Worm (Caenorhabditis elegans) whole organism, early embryonic: ENCODE measurements around the gene trf-1.

Experiments used
- B0310.2 ChIP-seq: sonication (generic microtip); optimal IDR thresholded peaks from 2 replicates; lab custom pipeline; 2016; ENCODE audit warnings: mild to moderate bottlenecking, missing genetic modification characterization, missing compliant biosample characterization
- F13C5.2 ChIP-seq: sonication (generic microtip); optimal IDR thresholded peaks from 2 replicates; lab custom pipeline; 2017; ENCODE audit warnings: mild to moderate bottlenecking, missing genetic modification characterization, inconsistent platforms, missing compliant biosample characterization
- aly-1 ChIP-seq: sonication (generic microtip); optimal IDR thresholded peaks from 2 replicates; lab custom pipeline; 2016; ENCODE audit warnings: missing genetic modification characterization, missing compliant biosample characterization
- ama-1 ChIP-seq: fragments of 150-350 bp; optimal IDR thresholded peaks from 2 replicates; lab custom pipeline; 2014
- ceh-13 ChIP-seq: fragments of 200-800 bp; sonication (Bioruptor generic); optimal IDR thresholded peaks from 2 replicates; lab custom pipeline; 2018; ENCODE audit warnings: mild to moderate bottlenecking, missing genetic modification characterization, missing compliant biosample characterization
- ceh-36 ChIP-seq: sonication (generic microtip); optimal IDR thresholded peaks from 2 replicates; lab custom pipeline; 2016; ENCODE audit warnings: missing genetic modification characterization, inconsistent platforms, missing compliant biosample characterization
- ets-7 ChIP-seq: sonication (generic microtip); optimal IDR thresholded peaks from 2 replicates; lab custom pipeline; 2016; ENCODE audit warnings: missing genotype, missing genetic modification characterization, missing compliant biosample characterization
- flt-1 ChIP-seq: fragments of 200-800 bp; sonication (Bioruptor generic); IDR thresholded peaks from 2 replicates; pipeline ENCODE4 v1.3.6; 2022; ENCODE audit warnings: missing genetic modification characterization, missing compliant biosample characterization
- hmbx-1 ChIP-seq: sonication (generic microtip); optimal IDR thresholded peaks from 2 replicates; lab custom pipeline; 2016; ENCODE audit warnings: mild to moderate bottlenecking, missing genetic modification characterization, missing compliant biosample characterization
- hmg-4 ChIP-seq: fragments of 200-800 bp; sonication (Bioruptor generic); optimal IDR thresholded peaks from 2 replicates; lab custom pipeline; 2018; ENCODE audit warnings: mild to moderate bottlenecking, missing genetic modification characterization, missing compliant biosample characterization
- hnd-1 ChIP-seq: sonication (generic microtip); optimal IDR thresholded peaks from 2 replicates; lab custom pipeline; 2016; ENCODE audit warnings: missing genetic modification characterization, missing compliant biosample characterization
- pes-1 ChIP-seq: fragments of 200-800 bp; sonication (Bioruptor generic); IDR thresholded peaks from 2 replicates; pipeline ENCODE4 v1.3.6; 2022; ENCODE audit warnings: missing genetic modification reagents, missing genetic modification characterization, missing compliant biosample characterization
- scrt-1 ChIP-seq: fragments of 200-800 bp; sonication (Bioruptor generic); IDR thresholded peaks from 2 replicates; pipeline ENCODE4 v1.3.6; 2022; ENCODE audit warnings: missing genetic modification characterization, missing compliant biosample characterization
- sea-1 ChIP-seq: fragments of 200-800 bp; sonication (Bioruptor generic); conservative IDR thresholded peaks from 2 replicates; pipeline ENCODE4 v1.3.6; 2022; ENCODE audit warnings: missing genetic modification characterization, missing compliant biosample characterization
- tbx-11 ChIP-seq: fragments of 200-800 bp; sonication (Bioruptor generic); IDR thresholded peaks from 2 replicates; pipeline ENCODE4 v1.3.6; 2022; ENCODE audit warnings: missing genetic modification characterization, missing compliant biosample characterization
- tbx-37 ChIP-seq: fragments of 200-800 bp; sonication (Bioruptor generic); conservative IDR thresholded peaks from 2 replicates; pipeline ENCODE4 v1.3.6; 2022; ENCODE audit warnings: missing genetic modification reagents, missing genetic modification characterization, missing compliant biosample characterization
- tra-4 ChIP-seq: sonication (generic microtip); optimal IDR thresholded peaks from 2 replicates; lab custom pipeline; 2017; ENCODE audit warnings: missing genetic modification characterization, missing compliant biosample characterization

Gene trf-1

ce11 chrIII:13430162-13430561 is at the start of gene trf-1:
TSS of gene trf-1 (plus strand) at chrIII:13430462.
- TF ChIP-seq tbx-37 (GFP tag; lab: Robert Waterston, UW) (no peak), hmg-4 (GFP tag; lab: Kevin White, UChicago) (no peak), pes-1 (no peak), tbx-11 (GFP tag; lab: Robert Waterston, UW) (no peak), ama-1 (no peak), hnd-1 (tag; lab: Kevin White, UChicago) (no peak), ets-7 (tag; lab: Kevin White, UChicago) (no peak), hmbx-1 (tag; lab: Kevin White, UChicago) (no peak), ceh-13 (no peak), scrt-1 (GFP tag; lab: Robert Waterston, UW) (no peak), sea-1 (GFP tag; lab: Robert Waterston, UW) (no peak)

ce11 chrIII:13380881-13381280 is 49.4 kb upstream of the trf-1 start:
- TF ChIP-seq B0310.2 (tag; lab: Kevin White, UChicago) (no peak), pes-1 (no peak), tra-4 (tag; lab: Kevin White, UChicago) (no peak), aly-1 (tag; lab: Kevin White, UChicago) (no peak)

- TF ChIP-seq scrt-1 (GFP tag; lab: Robert Waterston, UW) = no peak
- TF ChIP-seq tbx-37 (GFP tag; lab: Robert Waterston, UW) = no peak
- TF ChIP-seq pes-1 = no peak
- TF ChIP-seq F13C5.2 = no peak
- TF ChIP-seq tra-4 (tag; lab: Kevin White, UChicago) = no peak
- TF ChIP-seq hmg-4 (GFP tag; lab: Kevin White, UChicago) = no peak
- no peak for TF ChIP-seq ets-7 (tag; lab: Kevin White, UChicago)
- no peak for TF ChIP-seq flt-1
- TF ChIP-seq B0310.2 (tag; lab: Kevin White, UChicago) = no peak
- TF ChIP-seq ama-1 = no peak
- TF ChIP-seq hmbx-1 (tag; lab: Kevin White, UChicago) = no peak
- no peak for TF ChIP-seq sea-1 (GFP tag; lab: Robert Waterston, UW)
- TF ChIP-seq ceh-36 (tag; lab: Kevin White, UChicago) = no peak
- TF ChIP-seq hnd-1 (tag; lab: Kevin White, UChicago) = no peak
- TF ChIP-seq ceh-13 = no peak
- no peak for TF ChIP-seq aly-1 (tag; lab: Kevin White, UChicago)
- TF ChIP-seq tbx-11 (GFP tag; lab: Robert Waterston, UW) = no peak
Observed at ce11 chrIII:13381684-13382083, 48.6 kb upstream of the trf-1 start.

- TF ChIP-seq hnd-1 (tag; lab: Kevin White, UChicago) (no peak), hmbx-1 (tag; lab: Kevin White, UChicago) (no peak)
Observed at ce11 chrIII:13383159-13383558, 47.1 kb upstream of the trf-1 start.

DNA sequence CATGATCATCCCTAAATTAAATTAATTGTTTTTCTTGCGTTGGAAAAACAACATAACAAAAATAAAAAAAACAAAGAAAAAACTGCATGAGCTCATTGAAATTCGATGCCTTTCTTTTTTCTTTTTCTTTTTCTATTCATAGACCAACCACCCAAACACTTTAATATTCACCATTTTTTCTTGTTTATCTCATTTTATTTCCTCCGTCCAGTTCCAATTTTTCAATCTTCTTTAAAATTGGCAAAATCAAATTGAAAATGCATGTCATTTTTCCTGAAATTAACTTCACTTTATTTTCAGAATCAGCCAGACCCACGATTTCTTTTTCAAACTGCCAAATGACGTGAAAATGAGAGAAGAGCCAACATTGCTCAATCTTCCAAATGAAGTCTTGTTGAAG is 44.4 kb upstream of the trf-1 start, which contains the start of gene T03F6.4:
Gene T03F6.4 (plus strand): TSS at position 301 of the 400 bp plus-strand sequence.
- TF ChIP-seq flt-1 (no peak), sea-1 (GFP tag; lab: Robert Waterston, UW) (no peak)

- TF ChIP-seq tbx-11 (GFP tag; lab: Robert Waterston, UW) (no peak), hmg-4 (GFP tag; lab: Kevin White, UChicago) (no peak), hmbx-1 (tag; lab: Kevin White, UChicago) (no peak), hnd-1 (tag; lab: Kevin White, UChicago) (no peak), scrt-1 (GFP tag; lab: Robert Waterston, UW) (no peak), tbx-37 (GFP tag; lab: Robert Waterston, UW) (no peak), F13C5.2 (no peak), B0310.2 (tag; lab: Kevin White, UChicago) (no peak), pes-1 (no peak), flt-1 (no peak), ceh-36 (tag; lab: Kevin White, UChicago) (no peak), tra-4 (tag; lab: Kevin White, UChicago) (no peak), ama-1 (no peak), aly-1 (tag; lab: Kevin White, UChicago) (no peak), ets-7 (tag; lab: Kevin White, UChicago) (no peak), ceh-13 (no peak), sea-1 (GFP tag; lab: Robert Waterston, UW) (no peak)
Observed at ce11 chrIII:13388621-13389020, 41.6 kb upstream of the trf-1 start.

DNA sequence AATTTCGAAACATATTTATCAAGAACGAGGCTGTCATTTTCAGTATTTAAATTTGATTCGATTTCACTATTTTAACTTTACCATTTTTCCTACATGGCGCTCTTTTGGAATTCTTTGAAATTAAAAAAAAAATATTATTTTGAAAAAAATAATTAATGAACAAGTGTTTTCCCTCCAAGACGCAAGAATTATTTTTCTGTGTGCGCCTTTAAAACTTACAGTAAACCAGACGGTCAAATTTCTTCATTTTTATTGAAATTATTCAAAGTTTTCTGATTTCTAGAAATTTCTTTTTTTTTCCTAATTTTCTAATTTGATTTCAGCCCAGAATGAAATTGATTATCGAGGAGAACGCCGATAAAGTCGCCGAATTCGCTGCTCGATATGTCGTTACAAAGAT is 41.2 kb upstream of the trf-1 start, which contains the start of gene T03F6.3:
Gene T03F6.3 (plus strand): TSS at position 318 of the 400 bp plus-strand sequence.
- TF ChIP-seq tbx-11 (GFP tag; lab: Robert Waterston, UW) (no peak), aly-1 (tag; lab: Kevin White, UChicago) (no peak), hmg-4 (GFP tag; lab: Kevin White, UChicago) (no peak), B0310.2 (tag; lab: Kevin White, UChicago) (no peak), ets-7 (tag; lab: Kevin White, UChicago) (no peak)

- TF ChIP-seq ets-7 (tag; lab: Kevin White, UChicago) = no peak
Observed at ce11 chrIII:13390789-13391188, 39.5 kb upstream of the trf-1 start.

DNA sequence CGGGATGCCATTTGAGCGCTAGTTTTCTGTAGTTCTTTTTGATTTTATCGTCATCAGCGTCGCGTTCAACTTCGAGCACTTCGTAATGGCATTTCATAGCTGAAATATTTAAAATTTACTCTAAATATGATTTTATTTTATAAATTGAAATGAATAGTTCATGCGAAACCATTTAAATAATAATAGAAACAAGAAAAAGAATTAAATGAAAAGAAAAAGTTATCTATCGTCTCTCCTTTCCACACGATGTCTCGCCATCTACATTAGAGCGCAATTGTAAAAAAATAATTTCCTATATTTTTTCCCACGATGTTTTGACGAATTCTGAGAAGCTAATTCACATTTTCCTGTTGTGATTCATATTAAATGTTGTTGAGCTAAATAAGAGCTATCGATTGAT is 37.0 kb upstream of the trf-1 start, which contains the start of gene dnj-17:
Gene dnj-17 (minus strand): TSS at position 101 of the 400 bp plus-strand sequence.
- no peak for TF ChIP-seq ceh-36 (tag; lab: Kevin White, UChicago)
- no peak for TF ChIP-seq hnd-1 (tag; lab: Kevin White, UChicago)
- TF ChIP-seq ets-7 (tag; lab: Kevin White, UChicago) = no peak
- TF ChIP-seq sea-1 (GFP tag; lab: Robert Waterston, UW) = no peak
- TF ChIP-seq pes-1 = no peak
- no peak for TF ChIP-seq ceh-13
- no peak for TF ChIP-seq B0310.2 (tag; lab: Kevin White, UChicago)
- no peak for TF ChIP-seq tbx-11 (GFP tag; lab: Robert Waterston, UW)
- TF ChIP-seq hmbx-1 (tag; lab: Kevin White, UChicago) = no peak
- TF ChIP-seq tra-4 (tag; lab: Kevin White, UChicago) = no peak
- TF ChIP-seq ama-1 = no peak
- no peak for TF ChIP-seq hmg-4 (GFP tag; lab: Kevin White, UChicago)
